Worm (Caenorhabditis elegans) whole organism, L1 larva: ENCODE data around the gene K02E10.7.

Experiments used
- alr-1 ChIP-seq: fragments of 200-800 bp; sonication (Bioruptor generic); optimal IDR thresholded peaks from 2 replicates; lab custom pipeline; 2018; ENCODE audit warnings: borderline replicate concordance, mild to moderate bottlenecking, missing genetic modification characterization, missing compliant biosample characterization
- mdl-1 ChIP-seq, 2 experiments: fragments of 150-350 bp; optimal IDR thresholded peaks; 2 replicates each; lab custom pipeline; 2014 to 2017; ENCODE audit warnings: missing biosample characterization in 2 of 2, missing genetic modification characterization in 2 of 2, inconsistent platforms in 1 of 2
- nhr-76 ChIP-seq: sonication (generic microtip); optimal IDR thresholded peaks from 2 replicates; lab custom pipeline; 2017; ENCODE audit warnings: missing biosample characterization, missing genetic modification characterization

- TF ChIP-seq alr-1 (tag; lab: Kevin White, UChicago), result no peak
- TF ChIP-seq nhr-76, result no peak
- no peak for TF ChIP-seq mdl-1 (tag; optimal IDR thresholded peaks at IDR 0.05; lab: Kevin White, UChicago)
These were observed 42.3 kb upstream of the K02E10.7 start for ce11 chrX:2550665-2551064.
